Fruit fly (Drosophila melanogaster) whole organism, embryonic: ENCODE measurements around the gene Ant2.
A peak's percentile ranks its signal among the peaks of the same experiment; 100 is the strongest.

ENCODE experiments used
- ATbp ChIP-seq: fragments of 200-800 bp; sonication (Bioruptor generic); optimal IDR thresholded peaks from 2 replicates; lab custom pipeline; 2017; ENCODE audit warnings: missing biosample characterization, mild to moderate bottlenecking, missing genetic modification characterization, missing genetic modification reagents
- CG10209 ChIP-seq: fragments of 200-800 bp; sonication (Bioruptor generic); optimal IDR thresholded peaks from 3 replicates; lab custom pipeline; 2017; ENCODE audit warnings: missing biosample characterization, mild to moderate bottlenecking, missing genetic modification characterization, missing genetic modification reagents
- CG10979 ChIP-seq: fragments of 200-800 bp; sonication (Bioruptor generic); optimal IDR thresholded peaks from 2 replicates; lab custom pipeline; 2018; ENCODE audit warnings: missing biosample characterization, mild to moderate bottlenecking, missing genetic modification characterization, moderate library complexity
- CG12769 ChIP-seq: fragments of 200-800 bp; sonication (Bioruptor generic); optimal IDR thresholded peaks from 2 replicates; lab custom pipeline; 2019; ENCODE audit warnings: missing biosample characterization, mild to moderate bottlenecking, missing genetic modification characterization, moderate library complexity
- CG13424 ChIP-seq: fragments of 200-800 bp; sonication (Bioruptor generic); optimal IDR thresholded peaks from 2 replicates; lab custom pipeline; 2019; ENCODE audit warnings: missing biosample characterization, mild to moderate bottlenecking, missing genetic modification characterization, moderate library complexity
- CG15073 ChIP-seq: fragments of 200-800 bp; sonication (Bioruptor generic); optimal IDR thresholded peaks from 2 replicates; lab custom pipeline; 2016; ENCODE audit warnings: missing biosample characterization, missing genetic modification characterization
- CG17359 ChIP-seq: fragments of 200-800 bp; sonication (Bioruptor generic); optimal IDR thresholded peaks from 3 replicates; lab custom pipeline; 2018; ENCODE audit warnings: missing biosample characterization, mild to moderate bottlenecking, missing genetic modification characterization, moderate library complexity
- CG17361 ChIP-seq: fragments of 200-800 bp; sonication (Bioruptor generic); IDR thresholded peaks from 3 replicates; pipeline ENCODE4 v1.3.6; 2022; ENCODE audit warnings: missing biosample characterization, missing genetic modification characterization
- CG17612 ChIP-seq: fragments of 200-800 bp; sonication (Bioruptor generic); IDR thresholded peaks from 2 replicates; pipeline ENCODE4 v1.3.6; 2022; ENCODE audit warnings: missing biosample characterization, missing genetic modification characterization
- CG17802 ChIP-seq: fragments of 200-800 bp; sonication (Bioruptor generic); optimal IDR thresholded peaks from 2 replicates; lab custom pipeline; 2018; ENCODE audit warnings: missing biosample characterization, mild to moderate bottlenecking, missing genetic modification characterization, moderate library complexity
- CG18599 ChIP-seq: fragments of 200-800 bp; sonication (Bioruptor generic); optimal IDR thresholded peaks from 3 replicates; lab custom pipeline; 2017; ENCODE audit warnings: missing biosample characterization, missing genetic modification characterization, mild to moderate bottlenecking, moderate library complexity, missing genetic modification reagents
- CG18619 ChIP-seq: fragments of 200-800 bp; sonication (Bioruptor generic); optimal IDR thresholded peaks from 3 replicates; lab custom pipeline; 2017; ENCODE audit warnings: missing biosample characterization, mild to moderate bottlenecking, missing genetic modification characterization
- CG2678 ChIP-seq: fragments of 200-800 bp; sonication (Bioruptor generic); optimal IDR thresholded peaks from 3 replicates; lab custom pipeline; 2019; ENCODE audit warnings: missing biosample characterization, mild to moderate bottlenecking, missing genetic modification characterization, moderate library complexity
- CG2889 ChIP-seq: fragments of 200-800 bp; sonication (Bioruptor generic); IDR thresholded peaks from 3 replicates; pipeline ENCODE4 v1.3.6; 2022; ENCODE audit warnings: missing biosample characterization, missing genetic modification characterization
- CG31224 ChIP-seq: fragments of 200-800 bp; sonication (Bioruptor generic); IDR thresholded peaks from 2 replicates; pipeline ENCODE4 v1.3.6; 2022; ENCODE audit warnings: missing biosample characterization, missing genetic modification characterization
- CG34422 ChIP-seq: fragments of 200-800 bp; sonication (Bioruptor generic); IDR thresholded peaks from 3 replicates; pipeline ENCODE4 v1.3.6; 2022; ENCODE audit warnings: missing biosample characterization, missing genetic modification characterization
- CG43689 ChIP-seq: fragments of 200-800 bp; sonication (Bioruptor generic); IDR thresholded peaks from 2 replicates; pipeline ENCODE4 v1.3.6; 2022; ENCODE audit warnings: missing biosample characterization, missing genetic modification characterization
- CG7556 ChIP-seq: fragments of 200-800 bp; sonication (Bioruptor generic); optimal IDR thresholded peaks from 2 replicates; lab custom pipeline; 2017; ENCODE audit warnings: missing biosample characterization, mild to moderate bottlenecking, missing genetic modification characterization
- CG8089 ChIP-seq: fragments of 200-800 bp; sonication (Bioruptor generic); optimal IDR thresholded peaks from 3 replicates; lab custom pipeline; 2016; ENCODE audit warnings: missing biosample characterization, missing genetic modification characterization
- CG8924 ChIP-seq: fragments of 200-800 bp; optimal IDR thresholded peaks from 3 replicates; lab custom pipeline; 2019; ENCODE audit warnings: missing biosample characterization, mild to moderate bottlenecking, missing genetic modification characterization, moderate library complexity
- CoRest ChIP-seq: fragments of 200-800 bp; sonication (Bioruptor generic); optimal IDR thresholded peaks from 3 replicates; lab custom pipeline; 2018; ENCODE audit warnings: missing biosample characterization, mild to moderate bottlenecking, missing genetic modification characterization, moderate library complexity
- D ChIP-seq, 2 experiments: fragments of 200-800 bp in 1 of 2; fragments of >200 bp in 1 of 2; sonication (Bioruptor generic) in 1 of 2; optimal IDR thresholded peaks; 2 replicates in 1 of 2; 3 replicates in 1 of 2; lab custom pipeline; 2017; ENCODE audit warnings: mild to moderate bottlenecking in 1 of 2, missing biosample characterization in 1 of 2, missing genetic modification characterization in 1 of 2, missing genetic modification reagents in 1 of 2
- Dp ChIP-seq: fragments of 200-800 bp; sonication (Bioruptor generic); optimal IDR thresholded peaks from 2 replicates; lab custom pipeline; 2018; ENCODE audit warnings: missing biosample characterization, mild to moderate bottlenecking, missing genetic modification characterization, moderate library complexity
- Fer1 ChIP-seq: fragments of 200-800 bp; sonication (Bioruptor generic); optimal IDR thresholded peaks from 2 replicates; lab custom pipeline; 2017; ENCODE audit warnings: missing biosample characterization, mild to moderate bottlenecking, missing genetic modification characterization
- HmgZ ChIP-seq: fragments of 200-800 bp; sonication (Bioruptor generic); optimal IDR thresholded peaks from 2 replicates; lab custom pipeline; 2018; ENCODE audit warnings: missing biosample characterization, mild to moderate bottlenecking, missing genetic modification characterization
- Hmr ChIP-seq: fragments of 200-800 bp; sonication (Bioruptor generic); optimal IDR thresholded peaks from 3 replicates; lab custom pipeline; 2017; ENCODE audit warnings: mild to moderate bottlenecking, missing biosample characterization, missing genetic modification reagents, missing genetic modification characterization
- Hr3 ChIP-seq: fragments of 200-800 bp; sonication (Bioruptor generic); optimal IDR thresholded peaks from 3 replicates; lab custom pipeline; 2016; ENCODE audit warnings: missing biosample characterization, missing genetic modification characterization
- MESR4 ChIP-seq: fragments of 200-800 bp; sonication (Bioruptor generic); optimal IDR thresholded peaks from 2 replicates; lab custom pipeline; 2018; ENCODE audit warnings: missing biosample characterization, mild to moderate bottlenecking, missing genetic modification characterization, moderate library complexity
- Med ChIP-seq: fragments of 200-800 bp; sonication (Bioruptor generic); peaks from one replicate; lab custom pipeline; 2016; ENCODE audit warnings: missing biosample characterization, missing genetic modification characterization, mild to moderate bottlenecking, inconsistent platforms, moderate library complexity
- Nf-YB ChIP-seq: fragments of 200-800 bp; sonication (Bioruptor generic); optimal IDR thresholded peaks from 3 replicates; lab custom pipeline; 2019; ENCODE audit warnings: missing biosample characterization, mild to moderate bottlenecking, missing genetic modification characterization, moderate library complexity
- Nf-YC ChIP-seq: fragments of 200-800 bp; optimal IDR thresholded peaks from 3 replicates; lab custom pipeline; 2019; ENCODE audit warnings: missing biosample characterization, mild to moderate bottlenecking, missing genetic modification characterization, moderate library complexity
- NfI ChIP-seq: fragments of 200-800 bp; sonication (Bioruptor generic); optimal IDR thresholded peaks from 3 replicates; lab custom pipeline; 2018; ENCODE audit warnings: missing biosample characterization, mild to moderate bottlenecking, missing genetic modification characterization, moderate library complexity
- PHDP ChIP-seq: fragments of 200-800 bp; sonication (Bioruptor generic); optimal IDR thresholded peaks from 3 replicates; lab custom pipeline; 2018; ENCODE audit warnings: missing biosample characterization, mild to moderate bottlenecking, missing genetic modification characterization, moderate library complexity
- Pdp1 ChIP-seq, 2 experiments: fragments of 200-800 bp; sonication (Bioruptor generic); optimal IDR thresholded peaks; 3 replicates each; lab custom pipeline; 2016; ENCODE audit warnings: missing biosample characterization in 2 of 2, missing genetic modification characterization in 2 of 2, mild to moderate bottlenecking in 1 of 2, moderate library complexity in 1 of 2
- Poxn ChIP-seq: fragments of 200-800 bp; sonication (Bioruptor generic); IDR thresholded peaks from 2 replicates; pipeline ENCODE4 v1.3.6; 2022; ENCODE audit warnings: missing biosample characterization, missing genetic modification characterization
- Rfx ChIP-seq: fragments of 200-800 bp; sonication (Bioruptor generic); IDR thresholded peaks from 2 replicates; pipeline ENCODE4 v1.3.6; 2022; ENCODE audit warnings: missing biosample characterization, missing genetic modification characterization
- Sox100B ChIP-seq: fragments of 200-800 bp; sonication (Bioruptor generic); optimal IDR thresholded peaks from 3 replicates; lab custom pipeline; 2018; ENCODE audit warnings: missing biosample characterization, mild to moderate bottlenecking, missing genetic modification characterization
- ap ChIP-seq: fragments of 200-800 bp; sonication (Bioruptor generic); IDR thresholded peaks from 2 replicates; pipeline ENCODE4 v1.3.6; 2022; ENCODE audit warnings: missing biosample characterization, missing genetic modification characterization
- ase ChIP-seq: fragments of 200-800 bp; sonication (Bioruptor generic); IDR thresholded peaks from 3 replicates; pipeline ENCODE4 v1.3.6; 2022; ENCODE audit warnings: missing biosample characterization, missing genetic modification characterization
- bsh ChIP-seq, 2 experiments: fragments of 200-800 bp; sonication (Bioruptor generic); optimal IDR thresholded peaks; 2 replicates each; lab custom pipeline; 2017 to 2018; ENCODE audit warnings: mild to moderate bottlenecking in 2 of 2, missing biosample characterization in 2 of 2, missing genetic modification characterization in 2 of 2, moderate library complexity in 1 of 2
- cato ChIP-seq: fragments of 200-800 bp; sonication (Bioruptor generic); optimal IDR thresholded peaks from 2 replicates; lab custom pipeline; 2016; ENCODE audit warnings: missing biosample characterization, missing genetic modification characterization, borderline replicate concordance
- dimm ChIP-seq: fragments of 200-800 bp; sonication (Bioruptor generic); IDR thresholded peaks from 2 replicates; pipeline ENCODE4 v1.3.6; 2022; ENCODE audit warnings: missing biosample characterization, missing genetic modification characterization
- dmrt11E ChIP-seq: fragments of 200-800 bp; sonication (Bioruptor generic); optimal IDR thresholded peaks from 3 replicates; lab custom pipeline; 2018; ENCODE audit warnings: missing biosample characterization, mild to moderate bottlenecking, missing genetic modification characterization, moderate library complexity
- ems ChIP-seq: fragments of 200-800 bp; sonication (Bioruptor generic); optimal IDR thresholded peaks from 3 replicates; lab custom pipeline; 2016; ENCODE audit warnings: missing biosample characterization, missing genetic modification characterization
- gem ChIP-seq: fragments of 200-800 bp; sonication (Bioruptor generic); optimal IDR thresholded peaks from 2 replicates; lab custom pipeline; 2019; ENCODE audit warnings: missing biosample characterization, mild to moderate bottlenecking, missing genetic modification characterization, moderate library complexity
- salm ChIP-seq: fragments of 200-800 bp; sonication (Bioruptor generic); optimal IDR thresholded peaks from 2 replicates; lab custom pipeline; 2018; ENCODE audit warnings: missing biosample characterization, mild to moderate bottlenecking, missing genetic modification characterization
- ssp ChIP-seq: fragments of 200-800 bp; sonication (Bioruptor generic); IDR thresholded peaks from 2 replicates; pipeline ENCODE4 v1.3.6; 2022; ENCODE audit warnings: missing biosample characterization, missing genetic modification characterization
- tio ChIP-seq: fragments of 200-800 bp; sonication (Bioruptor generic); optimal IDR thresholded peaks from 2 replicates; lab custom pipeline; 2017; ENCODE audit warnings: missing biosample characterization, missing genetic modification characterization, inconsistent platforms
- zfh1 ChIP-seq: fragments of 200-800 bp; sonication (Bioruptor generic); IDR thresholded peaks from 3 replicates; pipeline ENCODE4 v1.3.6; 2022; ENCODE audit warnings: missing biosample characterization, missing genetic modification characterization

Ant2 gene

dm6 chrX:10775690-10776089 lies 11.0 kb downstream of the Ant2 start (continued):
- TF ChIP-seq Dp (GFP tag; lab: Kevin White, UChicago) (no peak), CG34422 (GFP tag; lab: Robert Waterston, UW) (peak; percentile 34; the same call in 1 of the 3 replicates), bsh (GFP tag; optimal IDR thresholded peaks at IDR 0.05; lab: Kevin White, UChicago) (peak in 1 of 2 experiments; percentile 25), Pdp1 (GFP tag; optimal IDR thresholded peaks at IDR 0.05; lab: Kevin White, UChicago) (peak in 1 of 2 experiments; percentile 23), Poxn (no peak), CG18619 (peak; percentile 31), CoRest (tag; lab: Kevin White, UChicago) (peak; percentile 44), CG17359 (tag; lab: Kevin White, UChicago) (peak; percentile 63), cato (GFP tag; lab: Kevin White, UChicago) (no peak), CG10209 (GFP tag; lab: Kevin White, UChicago) (peak; percentile 32), CG8089 (GFP tag; lab: Kevin White, UChicago) (peak; percentile 9), Rfx (peak; percentile 66), PHDP (tag; lab: Kevin White, UChicago) (peak; percentile 38), CG17802 (tag; lab: Kevin White, UChicago) (no peak), NfI (GFP tag; lab: Kevin White, UChicago) (peak; percentile 16), CG43689 (GFP tag; lab: Robert Waterston, UW) (0 out of 2 replicates have a peak, but pooled peaks have one; percentile 11), ssp (no peak), ap (0 out of 2 replicates have a peak, but pooled peaks have one; percentile 44), Nf-YB (GFP tag; lab: Kevin White, UChicago) (no peak), Nf-YC (tag; lab: Kevin White, UChicago) (no peak), CG13424 (tag; lab: Kevin White, UChicago) (peak; percentile 56), Hr3 (GFP tag; lab: Kevin White, UChicago) (peak; percentile 24), ase (peak; percentile 65; the same call in 2 of the 3 replicates), CG31224 (0 out of 2 replicates have a peak, but pooled peaks have one; percentile 20), ems (GFP tag; lab: Kevin White, UChicago) (peak; percentile 42), dmrt11E (tag; lab: Kevin White, UChicago) (no peak), CG18599 (GFP tag; lab: Kevin White, UChicago) (peak; percentile 26), CG8924 (tag; lab: Kevin White, UChicago) (peak; percentile 19), CG10979 (tag; lab: Kevin White, UChicago) (peak; percentile 19), D (optimal IDR thresholded peaks at IDR 0.05; lab: Kevin White, UChicago) (no peak), D (GFP tag; optimal IDR thresholded peaks at IDR 0.05; lab: Kevin White, UChicago) (no peak), Med (GFP tag; lab: Kevin White, UChicago) (peak; percentile 84), CG2889 (GFP tag; lab: Robert Waterston, UW) (0 out of 3 replicates have a peak, but pooled peaks have one; percentile 30), salm (peak; percentile 24), Sox100B (GFP tag; lab: Kevin White, UChicago) (peak; percentile 59), gem (tag; lab: Kevin White, UChicago) (peak; percentile 53), CG2678 (tag; lab: Kevin White, UChicago) (peak; percentile 62), CG12769 (tag; lab: Kevin White, UChicago) (peak; percentile 18), dimm (GFP tag; lab: Robert Waterston, UW) (no peak), zfh1 (GFP tag; lab: Robert Waterston, UW) (0 out of 3 replicates have a peak, but pooled peaks have one; percentile 32), MESR4 (GFP tag; lab: Kevin White, UChicago) (no peak), Fer1 (GFP tag; lab: Kevin White, UChicago) (peak; percentile 45), HmgZ (tag; lab: Kevin White, UChicago) (peak; percentile 36), tio (GFP tag; lab: Kevin White, UChicago) (peak; percentile 27), CG17612 (GFP tag; lab: Robert Waterston, UW) (no peak), ATbp (GFP tag; lab: Kevin White, UChicago) (peak; percentile 54), CG17361 (GFP tag; lab: Robert Waterston, UW) (0 out of 3 replicates have a peak, but pooled peaks have one; percentile 18), CG15073 (GFP tag; lab: Kevin White, UChicago) (no peak), Hmr (peak; percentile 23), CG7556 (no peak)
